Fruit fly (Drosophila melanogaster): Measurements from ENCODE around the gene CG14424.

- TF ChIP-seq CG8478 (optimal IDR thresholded peaks at IDR 0.05) (no peak), CTCF (optimal IDR thresholded peaks at IDR 0.05) (no peak)
These were observed 46.4 kb downstream of the CG14424 start for dm6 chrX:2880660-2881059.

Measured in S2 (cell line).